Fruit fly (Drosophila melanogaster) whole organism, embryonic: ENCODE data around the gene lgs.
A peak's percentile ranks its signal among the peaks of the same experiment; 100 is the strongest.

Experiments used
- CG10274 ChIP-seq: fragments of 200-800 bp; sonication (Bioruptor generic); optimal IDR thresholded peaks from 3 replicates; lab custom pipeline; 2017; ENCODE audit warnings: missing biosample characterization, mild to moderate bottlenecking, missing genetic modification characterization
- CG10321 ChIP-seq: fragments of 200-800 bp; sonication (Bioruptor generic); IDR thresholded peaks from 2 replicates; pipeline ENCODE4 v1.3.6; 2022; ENCODE audit warnings: missing biosample characterization, missing genetic modification characterization
- CG15601 ChIP-seq: fragments of 200-800 bp; sonication (Bioruptor generic); optimal IDR thresholded peaks from 3 replicates; lab custom pipeline; 2019; ENCODE audit warnings: missing biosample characterization, mild to moderate bottlenecking, missing genetic modification characterization, moderate library complexity
- CG1602 ChIP-seq: fragments of 200-800 bp; sonication (Bioruptor generic); optimal IDR thresholded peaks from 3 replicates; lab custom pipeline; 2016; ENCODE audit warnings: missing biosample characterization, missing genetic modification characterization
- CG17186 ChIP-seq: fragments of 200-800 bp; sonication (Bioruptor generic); optimal IDR thresholded peaks from 3 replicates; lab custom pipeline; 2017; ENCODE audit warnings: missing biosample characterization, missing genetic modification reagents, missing genetic modification characterization
- CG17328 ChIP-seq: fragments of 200-800 bp; sonication (Bioruptor generic); IDR thresholded peaks from 2 replicates; pipeline ENCODE4 v1.3.6; 2022; ENCODE audit warnings: missing biosample characterization, missing genetic modification characterization
- CG17359 ChIP-seq: fragments of 200-800 bp; sonication (Bioruptor generic); optimal IDR thresholded peaks from 3 replicates; lab custom pipeline; 2018; ENCODE audit warnings: missing biosample characterization, mild to moderate bottlenecking, missing genetic modification characterization, moderate library complexity
- CG17612 ChIP-seq: fragments of 200-800 bp; sonication (Bioruptor generic); IDR thresholded peaks from 2 replicates; pipeline ENCODE4 v1.3.6; 2022; ENCODE audit warnings: missing biosample characterization, missing genetic modification characterization
- CG18262 ChIP-seq: fragments of 200-800 bp; optimal IDR thresholded peaks from 3 replicates; lab custom pipeline; 2019; ENCODE audit warnings: missing biosample characterization, mild to moderate bottlenecking, missing genetic modification characterization, moderate library complexity
- CG18764 ChIP-seq: fragments of 200-800 bp; sonication (Bioruptor generic); optimal IDR thresholded peaks from 3 replicates; lab custom pipeline; 2016; ENCODE audit warnings: missing biosample characterization, missing genetic modification characterization
- CG2129 ChIP-seq: fragments of 200-800 bp; sonication (Bioruptor generic); IDR thresholded peaks from 2 replicates; pipeline ENCODE4 v1.3.6; 2022; ENCODE audit warnings: missing biosample characterization, missing genetic modification characterization; ENCODE audit not compliant: partially characterized antibody
- CG2199 ChIP-seq: fragments of 200-800 bp; sonication (Bioruptor generic); IDR thresholded peaks from 3 replicates; pipeline ENCODE4 v1.3.6; 2022; ENCODE audit warnings: missing biosample characterization, missing genetic modification characterization
- CG3065 ChIP-seq: fragments of 200-800 bp; sonication (Bioruptor generic); optimal IDR thresholded peaks from 2 replicates; lab custom pipeline; 2016; ENCODE audit warnings: missing biosample characterization, missing genetic modification characterization
- CG31365 ChIP-seq: fragments of 200-800 bp; sonication (Bioruptor generic); optimal IDR thresholded peaks from 2 replicates; lab custom pipeline; 2018; ENCODE audit warnings: missing biosample characterization, mild to moderate bottlenecking, missing genetic modification characterization
- CG33557 ChIP-seq: fragments of 200-800 bp; sonication (Bioruptor generic); optimal IDR thresholded peaks from 2 replicates; lab custom pipeline; 2019; ENCODE audit warnings: missing biosample characterization, mild to moderate bottlenecking, missing genetic modification characterization, moderate library complexity
- CG34376 ChIP-seq: fragments of 200-800 bp; sonication (Bioruptor generic); optimal IDR thresholded peaks from 2 replicates; lab custom pipeline; 2018; ENCODE audit warnings: missing biosample characterization, mild to moderate bottlenecking, missing genetic modification characterization
- CG4707 ChIP-seq: fragments of 200-800 bp; sonication (Bioruptor generic); optimal IDR thresholded peaks from 2 replicates; lab custom pipeline; 2018; ENCODE audit warnings: missing biosample characterization, mild to moderate bottlenecking, missing genetic modification characterization, moderate library complexity
- CG7372 ChIP-seq: fragments of 200-800 bp; sonication (Bioruptor generic); IDR thresholded peaks from 2 replicates; pipeline ENCODE4 v1.3.6; 2022; ENCODE audit warnings: missing biosample characterization, missing genetic modification characterization
- CG8290 ChIP-seq, 3 experiments: fragments of 200-800 bp; sonication (Bioruptor generic); optimal IDR thresholded peaks; 2 replicates each; lab custom pipeline; 2016 to 2019; ENCODE audit warnings: missing biosample characterization in 3 of 3, missing genetic modification characterization in 3 of 3, mild to moderate bottlenecking in 2 of 3, moderate library complexity in 1 of 3
- CG9932 ChIP-seq: fragments of 200-800 bp; sonication (Bioruptor generic); IDR thresholded peaks from 2 replicates; pipeline ENCODE4 v1.3.6; 2022; ENCODE audit warnings: missing biosample characterization, missing genetic modification characterization
- D19B ChIP-seq: fragments of 200-800 bp; sonication (Bioruptor generic); optimal IDR thresholded peaks from 2 replicates; lab custom pipeline; 2017; ENCODE audit warnings: missing biosample characterization, mild to moderate bottlenecking, missing genetic modification characterization
- Dp ChIP-seq: fragments of 200-800 bp; sonication (Bioruptor generic); optimal IDR thresholded peaks from 2 replicates; lab custom pipeline; 2018; ENCODE audit warnings: missing biosample characterization, mild to moderate bottlenecking, missing genetic modification characterization, moderate library complexity
- HmgZ ChIP-seq: fragments of 200-800 bp; sonication (Bioruptor generic); optimal IDR thresholded peaks from 2 replicates; lab custom pipeline; 2018; ENCODE audit warnings: missing biosample characterization, mild to moderate bottlenecking, missing genetic modification characterization
- Myb ChIP-seq: fragments of 200-800 bp; sonication (Bioruptor generic); optimal IDR thresholded peaks from 2 replicates; lab custom pipeline; 2016; ENCODE audit warnings: missing biosample characterization, missing genetic modification characterization
- Opbp ChIP-seq: fragments of 200-800 bp; sonication (Bioruptor generic); IDR thresholded peaks from 3 replicates; pipeline ENCODE4 v1.3.6; 2022; ENCODE audit warnings: missing biosample characterization, missing genetic modification characterization; ENCODE audit not compliant: partially characterized antibody
- Stat92E ChIP-seq, 3 experiments: fragments of >200 bp in 2 of 3; fragments of 200-800 bp in 1 of 3; sonication (Bioruptor generic) in 1 of 3; optimal IDR thresholded peaks; 2 replicates each; lab custom pipeline; 2017 to 2019; ENCODE audit warnings: missing biosample characterization in 3 of 3, missing genetic modification characterization in 3 of 3, mild to moderate bottlenecking in 1 of 3, moderate library complexity in 1 of 3
- ato ChIP-seq: fragments of 200-800 bp; sonication (Bioruptor generic); IDR thresholded peaks from 2 replicates; pipeline ENCODE4 v1.3.6; 2022; ENCODE audit warnings: missing biosample characterization, missing genetic modification characterization; ENCODE audit not compliant: partially characterized antibody
- az2 ChIP-seq: fragments of 200-800 bp; sonication (Bioruptor generic); optimal IDR thresholded peaks from 3 replicates; lab custom pipeline; 2016; ENCODE audit warnings: missing biosample characterization, missing genetic modification characterization
- cato ChIP-seq: fragments of 200-800 bp; sonication (Bioruptor generic); optimal IDR thresholded peaks from 2 replicates; lab custom pipeline; 2016; ENCODE audit warnings: missing biosample characterization, missing genetic modification characterization, borderline replicate concordance
- cg ChIP-seq: fragments of 200-800 bp; sonication (Bioruptor generic); optimal IDR thresholded peaks from 3 replicates; lab custom pipeline; 2019; ENCODE audit warnings: missing biosample characterization, mild to moderate bottlenecking, missing genetic modification characterization, moderate library complexity
- dati ChIP-seq: fragments of 200-800 bp; sonication (Bioruptor generic); IDR thresholded peaks from 2 replicates; pipeline ENCODE4 v1.3.6; 2022; ENCODE audit warnings: missing biosample characterization, missing genetic modification characterization
- eve ChIP-seq, 2 experiments: fragments of >200 bp; optimal IDR thresholded peaks; 2 replicates each; lab custom pipeline; 2017; ENCODE audit warnings: missing biosample characterization in 2 of 2, missing genetic modification characterization in 2 of 2
- hb ChIP-seq: fragments of 200-800 bp; sonication (Bioruptor generic); IDR thresholded peaks from 3 replicates; pipeline ENCODE4 v1.3.6; 2022; ENCODE audit warnings: missing biosample characterization, missing genetic modification characterization; ENCODE audit not compliant: partially characterized antibody
- ind ChIP-seq: fragments of 200-800 bp; sonication (Bioruptor generic); optimal IDR thresholded peaks from 3 replicates; lab custom pipeline; 2016; ENCODE audit warnings: missing biosample characterization, missing genetic modification characterization
- lola ChIP-seq, 3 experiments: fragments of >200 bp in 2 of 3; fragments of 200-800 bp in 1 of 3; sonication (Bioruptor generic) in 1 of 3; optimal IDR thresholded peaks; 2 replicates each; lab custom pipeline; 2017 to 2019; ENCODE audit warnings: missing biosample characterization in 3 of 3, missing genetic modification characterization in 3 of 3, mild to moderate bottlenecking in 1 of 3, moderate library complexity in 1 of 3
- p53 ChIP-seq: fragments of 200-800 bp; sonication (Bioruptor generic); optimal IDR thresholded peaks from 2 replicates; lab custom pipeline; 2016; ENCODE audit warnings: missing biosample characterization, missing genetic modification characterization
- pros ChIP-seq: fragments of 200-800 bp; sonication (Bioruptor generic); optimal IDR thresholded peaks from 3 replicates; lab custom pipeline; 2019; ENCODE audit warnings: missing biosample characterization, mild to moderate bottlenecking, missing genetic modification characterization, moderate library complexity
- ro ChIP-seq: fragments of 200-800 bp; sonication (Bioruptor generic); IDR thresholded peaks from 2 replicates; pipeline ENCODE4 v1.3.6; 2022; ENCODE audit warnings: missing biosample characterization, missing genetic modification characterization
- row ChIP-seq: fragments of 200-800 bp; sonication (Bioruptor generic); IDR thresholded peaks from 3 replicates; pipeline ENCODE4 v1.3.6; 2022; ENCODE audit warnings: missing biosample characterization, missing genetic modification characterization
- sc ChIP-seq, 3 experiments: fragments of >200 bp in 2 of 3; fragments of 200-800 bp in 1 of 3; sonication (Bioruptor generic) in 1 of 3; optimal IDR thresholded peaks; 2 replicates in 2 of 3; 3 replicates in 1 of 3; lab custom pipeline; 2017; ENCODE audit warnings: mild to moderate bottlenecking in 1 of 3, missing biosample characterization in 1 of 3, missing genetic modification characterization in 1 of 3, missing genetic modification reagents in 1 of 3
- sd ChIP-seq: fragments of 200-800 bp; sonication (Bioruptor generic); optimal IDR thresholded peaks from 3 replicates; lab custom pipeline; 2018; ENCODE audit warnings: missing biosample characterization, mild to moderate bottlenecking, missing genetic modification characterization, moderate library complexity
- sens-2 ChIP-seq: fragments of 200-800 bp; sonication (Bioruptor generic); IDR thresholded peaks from 2 replicates; pipeline ENCODE4 v1.3.6; 2022; ENCODE audit warnings: missing biosample characterization, missing genetic modification characterization
- so ChIP-seq: fragments of 200-800 bp; sonication (Bioruptor generic); IDR thresholded peaks from 3 replicates; pipeline ENCODE4 v1.3.6; 2022; ENCODE audit warnings: missing biosample characterization, missing genetic modification characterization
- twi ChIP-seq: fragments of 200-800 bp; optimal IDR thresholded peaks from 2 replicates; lab custom pipeline; 2019; ENCODE audit warnings: missing biosample characterization, mild to moderate bottlenecking, missing genetic modification characterization, moderate library complexity
- tx ChIP-seq: fragments of 200-800 bp; sonication (Bioruptor generic); optimal IDR thresholded peaks from 2 replicates; lab custom pipeline; 2016; ENCODE audit warnings: missing biosample characterization, missing genetic modification characterization

Gene lgs

dm6 chr4:416288-416687, 27.4 kb downstream of the lgs start (continued):
- TF ChIP-seq sc (optimal IDR thresholded peaks at IDR 0.05; lab: Kevin White, UChicago) (no peak), sc (GFP tag; optimal IDR thresholded peaks at IDR 0.05; lab: Kevin White, UChicago) (no peak), cato (no peak), CG17186 (GFP tag; lab: Kevin White, UChicago) (no peak), CG34376 (GFP tag; lab: Kevin White, UChicago) (peak; percentile 3), sens-2 (no peak), CG1602 (GFP tag; lab: Kevin White, UChicago) (no peak), hb (GFP tag; lab: Robert Waterston, UW) (no peak), CG10274 (no peak), CG18764 (GFP tag; lab: Kevin White, UChicago) (no peak), so (GFP tag; lab: Robert Waterston, UW) (no peak), CG2129 (GFP tag; lab: Robert Waterston, UW) (no peak)

dm6 chr4:415428-415911, 28.2 kb downstream of the lgs start:
- TF ChIP-seq lola (GFP tag; optimal IDR thresholded peaks at IDR 0.05; lab: Kevin White, UChicago) (peak in 1 of 3 experiments; percentile 38), CG17612 (GFP tag; lab: Robert Waterston, UW) (peak; percentile 59; the same call in 1 of the 2 replicates), CG17359 (tag; lab: Kevin White, UChicago) (peak; percentile 51), Myb (GFP tag; lab: Kevin White, UChicago) (peak; percentile 6), Stat92E (GFP tag; optimal IDR thresholded peaks at IDR 0.05; lab: Kevin White, UChicago) (peak in 1 of 3 experiments; percentile 33)

DNA sequence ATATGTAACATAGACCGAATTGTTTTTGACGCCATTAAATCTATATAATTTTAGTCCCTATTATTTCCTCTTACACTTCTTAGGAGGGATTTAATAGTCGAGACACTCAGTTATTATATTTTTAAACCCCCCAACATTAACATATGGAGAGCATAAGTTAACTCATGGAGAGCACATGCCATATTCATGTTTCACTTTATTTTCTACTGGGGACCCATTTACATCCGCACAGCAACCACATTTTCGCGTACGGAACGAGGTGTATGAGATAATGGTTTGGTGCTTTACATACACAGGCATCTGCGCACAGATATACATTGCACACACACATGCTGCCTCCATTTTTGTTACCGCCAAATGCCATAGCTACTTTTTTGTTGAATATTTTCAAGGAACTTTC, 32.2 kb downstream of the lgs start:
- TF ChIP-seq eve (GFP tag; optimal IDR thresholded peaks at IDR 0.05; lab: Kevin White, UChicago), result peak in 1 of 2 experiments; percentile 29
- TF ChIP-seq CG3065, result no peak
- TF ChIP-seq CG8290 (GFP tag; optimal IDR thresholded peaks at IDR 0.05; lab: Kevin White, UChicago), result no peak
- peak in 1 of 2 experiments; percentile 14 for TF ChIP-seq CG8290 (tag; optimal IDR thresholded peaks at IDR 0.05; lab: Kevin White, UChicago)
- TF ChIP-seq row (GFP tag; lab: Robert Waterston, UW), result peak; percentile 30; the same call in 1 of the 3 replicates
- no peak for TF ChIP-seq CG10321 (GFP tag; lab: Robert Waterston, UW)
- TF ChIP-seq twi (tag; lab: Kevin White, UChicago), result peak; percentile 99
- TF ChIP-seq D19B (GFP tag; lab: Kevin White, UChicago), result peak; percentile 19
- TF ChIP-seq CG2199, result peak; percentile 70; the same call in 1 of the 3 replicates
- peak; percentile 44 for TF ChIP-seq CG18262 (tag; lab: Kevin White, UChicago)
- no peak for TF ChIP-seq ro
- TF ChIP-seq cg, result peak; percentile 38

DNA sequence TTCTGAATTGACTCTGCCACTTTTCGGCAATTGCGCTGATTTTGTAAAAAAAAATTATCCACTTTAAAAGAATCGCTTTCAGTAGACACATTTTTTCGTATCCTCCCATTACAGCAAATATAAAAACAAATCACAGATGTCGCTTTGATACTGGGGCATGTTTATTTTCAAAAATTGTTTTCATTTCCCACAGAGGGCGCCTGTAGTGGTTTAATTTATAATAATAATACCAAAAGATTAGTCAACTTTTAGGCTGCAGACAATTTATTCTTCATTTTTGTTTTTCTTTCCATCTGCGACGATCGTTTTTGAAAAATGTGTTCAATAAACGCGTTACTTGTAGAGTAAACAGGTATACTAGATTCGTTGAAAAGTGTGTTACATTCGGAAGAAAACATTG, 36.9 kb downstream of the lgs start:
- no peak for TF ChIP-seq CG33557 (GFP tag; lab: Kevin White, UChicago)
- peak; percentile 38 for TF ChIP-seq CG31365 (tag; lab: Kevin White, UChicago)
- TF ChIP-seq CG15601 (tag; lab: Kevin White, UChicago), result peak; percentile 93
- TF ChIP-seq CG17328 (GFP tag; lab: Robert Waterston, UW), result no peak
- TF ChIP-seq ind (GFP tag; lab: Kevin White, UChicago), result peak; percentile 22
- TF ChIP-seq p53 (GFP tag; lab: Kevin White, UChicago), result peak; percentile 16
- no peak for TF ChIP-seq CG9932
- TF ChIP-seq Dp (GFP tag; lab: Kevin White, UChicago), result peak; percentile 39
- no peak for TF ChIP-seq dati (GFP tag; lab: Robert Waterston, UW)
- no peak for TF ChIP-seq CG7372 (GFP tag; lab: Robert Waterston, UW)
- TF ChIP-seq ato (GFP tag; lab: Robert Waterston, UW), result no peak; the same call in 1 of the 2 replicates
- no peak for TF ChIP-seq pros (GFP tag; lab: Kevin White, UChicago)
- TF ChIP-seq az2 (GFP tag; lab: Kevin White, UChicago), result peak; percentile 60
- TF ChIP-seq CG10274, result no peak
- no peak for TF ChIP-seq twi (tag; lab: Kevin White, UChicago)
- TF ChIP-seq Opbp, result no peak
- TF ChIP-seq CG4707 (GFP tag; lab: Kevin White, UChicago), result peak; percentile 33
- TF ChIP-seq sd (tag; lab: Kevin White, UChicago), result no peak
- TF ChIP-seq HmgZ (tag; lab: Kevin White, UChicago), result peak; percentile 59
- no peak for TF ChIP-seq tx
